Fruit fly (Drosophila melanogaster): ENCODE data around the gene CG32069.

DNA sequence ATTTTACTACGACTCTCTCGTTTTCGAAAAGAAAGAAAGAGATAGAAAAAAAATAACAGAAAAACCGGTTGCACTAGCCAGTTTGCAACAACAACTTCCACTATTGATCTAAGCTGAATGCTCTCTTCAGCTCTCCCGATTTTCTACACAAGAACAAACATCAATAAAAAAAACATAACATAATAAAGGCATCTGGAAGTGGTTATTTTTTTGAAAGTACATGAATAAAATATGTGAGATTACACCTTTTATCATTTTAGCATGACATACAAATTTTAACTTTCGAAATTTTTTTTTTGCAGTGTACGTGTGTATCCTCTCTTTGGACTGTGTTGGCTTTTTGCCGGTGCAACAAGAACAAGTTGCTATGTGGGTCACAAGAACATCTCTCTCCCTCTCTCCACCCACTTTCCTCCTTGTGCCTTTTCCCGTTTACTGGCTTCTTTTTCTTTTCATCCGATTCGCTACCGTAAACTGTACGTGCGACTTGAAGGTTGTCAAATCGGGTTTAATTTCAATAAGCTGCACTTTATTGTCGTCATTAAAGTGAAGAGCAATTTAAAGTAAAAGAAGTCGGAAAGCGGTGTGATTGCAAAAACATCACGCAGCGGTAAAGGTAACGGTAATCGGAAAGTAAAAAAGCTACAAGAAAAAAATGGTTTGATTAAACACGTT lies 22.3 kb upstream of the CG32069 start:
- TF ChIP-seq cyc (GFP tag; optimal IDR thresholded peaks at IDR 0.05) (peak; percentile 90), Smox (GFP tag; optimal IDR thresholded peaks at IDR 0.05) (no peak), CG8119 (GFP tag; IDR thresholded peaks at IDR 0.05) (peak; percentile 100), CG8632 (GFP tag; optimal IDR thresholded peaks at IDR 0.05) (peak; percentile 93), Lpt (GFP tag; optimal IDR thresholded peaks at IDR 0.05) (peak; percentile 99), CG6792 (GFP tag; optimal IDR thresholded peaks at IDR 0.05) (peak; percentile 94), CG3919 (GFP tag; optimal IDR thresholded peaks at IDR 0.05) (peak; percentile 98), CG31627 (GFP tag; optimal IDR thresholded peaks at IDR 0.05) (peak; percentile 87), svp (GFP tag) (no peak), CG6163 (GFP tag; IDR thresholded peaks at IDR 0.05) (peak; percentile 99), CG16779 (tag; optimal IDR thresholded peaks at IDR 0.05) (peak; percentile 95), Sox102F (GFP tag; optimal IDR thresholded peaks at IDR 0.05) (peak; percentile 87)

All from whole organism, prepupa.